Fruit fly (Drosophila melanogaster): ENCODE results near the gene CG4238.

CG4238 gene

DNA sequence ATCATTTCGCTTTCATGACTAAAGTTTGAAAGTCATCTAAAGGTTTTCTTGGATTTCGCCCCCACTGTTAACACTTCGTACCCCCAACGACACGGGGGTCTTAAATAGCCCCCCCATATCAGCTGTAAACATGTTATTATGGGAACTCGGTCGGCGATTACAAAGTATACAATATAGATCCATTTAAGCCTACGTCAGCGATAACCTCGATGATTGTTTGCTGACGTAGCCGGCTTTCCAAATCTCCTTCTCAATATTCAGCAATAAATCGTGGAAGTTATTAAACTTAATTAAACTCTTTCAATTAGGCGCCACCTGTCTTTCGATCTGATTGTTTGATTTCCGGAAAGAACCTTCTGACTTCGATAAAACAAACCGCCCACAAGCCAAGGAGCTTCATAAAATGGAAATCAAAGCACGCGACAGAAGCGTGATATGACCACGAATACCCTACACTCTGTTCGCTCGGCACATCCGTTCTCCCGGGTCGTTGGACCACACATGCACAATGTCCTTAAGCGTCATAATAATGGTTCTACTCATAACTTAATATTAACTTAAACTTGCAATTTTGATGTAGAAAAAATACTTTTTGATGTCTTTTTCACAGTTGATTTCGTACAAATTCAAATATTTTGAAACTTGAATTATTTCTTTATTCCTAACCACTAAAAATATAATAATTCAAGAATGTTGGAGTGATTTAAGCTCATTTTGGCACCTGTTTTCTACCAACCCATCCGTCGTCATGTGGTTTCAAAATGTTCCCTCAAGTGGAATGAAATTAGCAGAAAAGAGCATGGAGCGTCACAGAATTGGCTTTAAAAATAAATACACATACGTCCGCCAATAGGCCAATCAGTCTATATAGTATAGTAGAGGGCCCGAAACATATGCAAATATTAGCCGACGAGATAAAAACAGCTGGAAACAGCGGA lies 23.0 kb upstream of the CG4238 start:
- peak; percentile 18 for TF ChIP-seq CG17801 (GFP tag; optimal IDR thresholded peaks at IDR 0.05; ENCODE audit: partially characterized antibody)

DNA sequence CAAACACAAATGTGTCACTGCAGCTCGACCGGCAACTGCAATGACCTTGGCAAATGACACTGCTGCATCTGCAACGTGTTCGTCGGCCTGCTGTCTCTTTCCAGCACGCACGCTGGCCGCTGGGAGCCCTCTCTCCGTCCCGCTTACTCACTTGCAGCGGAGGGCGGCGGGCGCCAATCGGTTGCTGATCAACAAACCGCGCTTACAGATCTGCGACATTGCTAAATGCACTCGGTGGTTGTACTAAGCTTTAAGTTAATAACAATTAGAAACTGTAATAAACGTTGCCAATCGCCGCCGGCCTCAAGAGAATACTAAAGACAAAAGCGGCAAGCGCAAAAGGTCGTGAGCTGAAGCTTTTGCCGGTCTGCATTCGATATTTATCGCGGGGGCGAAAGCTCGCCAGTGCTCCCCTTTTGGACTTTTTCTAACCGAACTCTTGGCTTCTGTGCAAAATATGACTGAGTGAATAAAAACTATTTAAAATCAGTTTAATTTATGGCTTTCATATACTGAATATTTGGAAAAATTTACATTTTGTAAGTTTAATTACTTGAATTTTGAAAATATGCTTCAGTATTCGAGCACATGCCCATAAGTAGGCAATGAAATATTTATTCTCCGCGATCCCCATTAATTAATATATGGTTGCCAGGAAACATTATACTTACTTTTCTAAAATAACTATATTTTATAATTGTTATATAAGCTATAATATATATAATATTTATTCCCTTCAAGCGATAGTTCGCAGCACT lies 22.0 kb upstream of the CG4238 start, which contains the start of gene Got2:
TSS of gene Got2 (minus strand) at position 325 of the 758 bp plus-strand sequence.
- TF ChIP-seq CG17801 (GFP tag; optimal IDR thresholded peaks at IDR 0.05; ENCODE audit: partially characterized antibody) = peak; percentile 42

DNA sequence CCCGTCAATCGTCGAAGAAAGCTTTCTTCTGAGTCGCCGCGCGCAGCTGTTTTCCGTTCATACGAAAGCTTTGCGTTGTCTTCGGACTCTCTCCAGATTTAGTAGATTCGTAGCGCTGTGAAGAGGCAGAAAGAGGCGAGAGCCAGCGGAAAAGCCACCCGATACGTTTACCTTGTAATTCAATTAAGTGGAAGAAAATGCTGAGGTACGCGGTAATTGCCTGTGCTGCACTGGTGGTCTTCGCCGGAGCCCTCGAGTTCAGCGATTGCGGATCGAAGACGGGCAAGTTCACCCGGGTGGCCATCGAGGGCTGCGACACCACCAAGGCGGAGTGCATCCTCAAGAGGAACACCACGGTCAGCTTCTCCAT lies 21.5 kb upstream of the CG4238 start, which contains the start of gene Npc2a:
TSS of gene Npc2a (plus strand) at position 99 of the 370 bp plus-strand sequence.
- TF ChIP-seq CG17801 (GFP tag; optimal IDR thresholded peaks at IDR 0.05; ENCODE audit: partially characterized antibody) = peak; percentile 16

DNA sequence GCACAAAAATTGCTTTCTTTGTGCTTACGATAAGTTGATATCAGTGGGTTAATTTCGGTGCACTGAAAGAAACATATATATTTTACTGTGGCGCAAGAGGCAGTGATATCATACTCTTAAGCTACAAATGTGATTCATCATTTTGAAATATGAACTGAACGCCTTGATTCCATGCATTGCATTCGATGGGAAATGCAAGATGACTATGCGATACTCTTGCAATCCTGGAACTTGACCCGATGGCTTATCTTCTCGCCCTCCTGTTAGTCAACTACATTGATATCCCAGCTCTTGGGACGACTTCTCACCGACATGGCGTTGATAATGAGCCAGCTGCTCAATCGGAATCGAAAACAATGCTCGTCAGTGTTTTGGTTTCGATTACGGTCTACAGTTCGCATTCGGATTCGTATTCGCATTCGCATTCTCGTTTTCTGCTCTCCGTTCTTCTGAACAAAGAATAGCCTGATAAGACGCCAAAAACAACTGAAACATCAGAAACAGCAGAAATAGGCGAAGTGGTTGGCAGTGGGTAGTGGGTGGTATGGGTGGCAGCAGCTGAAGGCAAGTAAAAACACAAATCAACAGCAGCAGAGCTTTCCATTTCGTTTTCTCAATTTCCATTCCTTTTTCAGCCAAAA lies 20.3 kb upstream of the CG4238 start:
- peak; percentile 19 for TF ChIP-seq CG17801 (GFP tag; optimal IDR thresholded peaks at IDR 0.05; ENCODE audit: partially characterized antibody)

DNA sequence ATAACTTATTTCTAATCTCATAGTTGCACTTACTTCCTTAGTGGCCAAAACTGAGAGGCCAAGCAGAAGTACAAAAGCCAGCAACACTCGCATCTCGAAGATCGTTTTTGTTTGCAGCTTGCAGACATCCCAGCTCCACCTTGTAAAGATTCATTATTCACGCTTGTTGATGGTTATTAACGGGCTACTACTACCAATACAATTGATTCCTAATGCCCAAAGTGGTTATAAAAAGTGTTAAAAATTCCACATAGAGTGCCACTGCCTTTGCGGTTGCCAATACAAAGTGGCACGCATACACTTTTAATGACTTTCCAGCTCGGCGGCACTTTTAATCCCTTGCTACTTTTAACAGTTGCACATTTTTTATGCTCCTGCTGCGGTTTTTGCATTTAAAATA lies 17.6 kb upstream of the CG4238 start, which contains the start of gene Obp22a:
TSS of gene Obp22a (minus strand) at position 101 of the 400 bp plus-strand sequence.
- TF ChIP-seq CG17801 (GFP tag; optimal IDR thresholded peaks at IDR 0.05; ENCODE audit: partially characterized antibody) = no peak

DNA sequence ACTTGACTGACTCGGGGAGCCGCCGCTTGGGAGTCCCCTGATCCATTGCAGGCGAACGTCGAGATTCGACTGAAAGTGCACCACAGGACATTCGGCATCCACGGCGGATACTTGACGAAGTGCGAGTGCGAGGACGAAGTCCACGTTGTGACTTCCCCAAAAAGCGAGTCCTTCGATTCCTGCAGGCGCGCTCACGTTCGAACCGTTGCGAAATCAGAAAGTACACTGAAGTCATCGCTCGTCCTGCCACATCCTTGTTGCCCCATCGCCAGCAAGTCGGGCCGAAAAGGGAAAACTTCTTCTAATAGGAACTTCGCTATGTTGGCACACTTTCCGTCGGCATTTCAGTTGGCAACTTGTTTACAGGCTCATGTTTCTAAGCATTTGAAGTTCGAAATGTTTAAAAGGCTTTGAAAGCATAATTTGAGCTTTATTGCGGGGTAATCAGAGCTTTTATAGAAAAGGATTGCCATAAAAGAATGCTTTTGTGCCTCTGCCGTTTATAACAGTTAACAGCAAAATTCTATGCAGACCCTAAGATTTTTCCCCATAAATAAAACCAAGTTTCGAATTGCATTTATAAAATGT lies 3.5 kb upstream of the CG4238 start, which contains the start of gene CG33543:
TSS of gene CG33543 (minus strand) at position 232 of the 588 bp plus-strand sequence.
- no peak for TF ChIP-seq CG17801 (GFP tag; optimal IDR thresholded peaks at IDR 0.05; ENCODE audit: partially characterized antibody)

DNA sequence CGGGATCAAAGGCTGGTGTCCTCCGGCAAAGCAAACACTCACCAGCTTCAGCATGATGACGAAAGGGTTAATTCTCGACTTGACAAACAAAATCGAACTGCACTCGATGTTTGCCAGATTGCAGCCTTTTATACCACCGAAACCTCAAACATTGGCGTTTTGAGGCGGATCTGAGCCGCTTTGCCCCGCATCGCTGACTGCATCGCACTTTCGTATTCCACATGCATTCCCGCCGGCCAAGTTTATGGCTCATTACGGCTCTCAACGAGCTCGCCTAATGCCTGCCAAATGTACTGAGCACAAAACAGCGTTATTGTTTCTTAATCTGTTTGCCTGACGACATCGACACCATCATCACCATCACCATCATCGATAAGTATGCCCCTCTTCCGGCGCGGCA lies 2.6 kb upstream of the CG4238 start, which contains the start of gene CG15353:
TSS of gene CG15353 (minus strand) at position 101 of the 400 bp plus-strand sequence.
- TF ChIP-seq CG17801 (GFP tag; optimal IDR thresholded peaks at IDR 0.05; ENCODE audit: partially characterized antibody) = no peak

DNA sequence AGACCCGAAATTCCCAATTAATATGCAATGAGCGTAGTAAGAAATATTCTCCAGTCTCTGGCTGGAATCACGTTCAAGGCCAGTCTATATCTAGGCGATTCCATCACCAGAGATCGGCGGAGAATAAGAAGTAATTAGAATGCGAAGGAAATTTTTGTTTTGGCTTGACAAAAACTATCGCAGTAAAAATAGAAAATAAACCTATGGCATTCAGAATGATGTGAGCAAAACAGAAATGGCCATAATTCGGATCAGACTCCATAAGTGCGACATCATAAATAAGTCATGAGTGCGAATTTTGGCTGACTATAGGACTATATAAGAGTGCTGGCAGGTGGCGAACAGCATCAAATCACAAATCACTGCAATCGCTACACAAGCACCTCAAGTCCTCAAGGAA lies 1.5 kb upstream of the CG4238 start, which contains the start of gene Nplp4:
TSS of gene Nplp4 (plus strand) at position 301 of the 400 bp plus-strand sequence.
- TF ChIP-seq CG17801 (GFP tag; optimal IDR thresholded peaks at IDR 0.05; ENCODE audit: partially characterized antibody) = no peak

DNA sequence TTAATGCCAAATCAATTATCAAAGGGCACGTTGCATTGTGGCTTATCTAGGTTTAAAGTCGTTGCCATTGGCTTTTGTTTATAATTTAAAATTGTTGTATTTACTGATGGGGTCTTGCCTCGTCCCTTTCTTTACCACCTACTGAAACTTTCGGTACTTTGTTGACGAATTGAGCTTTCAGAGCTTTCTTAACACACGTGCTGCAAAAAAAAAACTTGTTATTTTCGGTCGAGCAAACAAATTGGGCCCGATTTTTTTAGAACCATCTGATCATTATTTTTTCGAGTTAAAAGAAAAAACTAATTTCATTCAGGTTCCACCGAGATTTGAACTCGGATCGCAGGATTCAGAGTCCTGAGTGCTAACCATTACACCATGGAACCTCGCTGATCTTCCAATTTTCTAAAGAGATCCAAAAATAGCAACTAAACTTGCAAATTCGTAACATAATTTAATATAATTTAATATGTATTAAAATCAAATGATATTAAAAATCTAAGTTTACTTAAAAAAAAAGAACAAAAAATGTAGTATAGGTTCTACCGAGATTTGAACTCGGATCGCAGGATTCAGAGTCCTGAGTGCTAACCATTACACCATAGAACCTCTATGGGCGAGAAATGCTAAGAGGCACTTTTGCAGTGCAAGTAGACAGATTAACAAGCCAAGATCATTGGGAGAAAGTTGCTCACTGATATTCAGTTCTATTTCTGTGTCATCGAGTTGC lies 839 bp downstream of the CG4238 start:
- no peak for TF ChIP-seq CG17801 (GFP tag; optimal IDR thresholded peaks at IDR 0.05; ENCODE audit: partially characterized antibody)

DNA sequence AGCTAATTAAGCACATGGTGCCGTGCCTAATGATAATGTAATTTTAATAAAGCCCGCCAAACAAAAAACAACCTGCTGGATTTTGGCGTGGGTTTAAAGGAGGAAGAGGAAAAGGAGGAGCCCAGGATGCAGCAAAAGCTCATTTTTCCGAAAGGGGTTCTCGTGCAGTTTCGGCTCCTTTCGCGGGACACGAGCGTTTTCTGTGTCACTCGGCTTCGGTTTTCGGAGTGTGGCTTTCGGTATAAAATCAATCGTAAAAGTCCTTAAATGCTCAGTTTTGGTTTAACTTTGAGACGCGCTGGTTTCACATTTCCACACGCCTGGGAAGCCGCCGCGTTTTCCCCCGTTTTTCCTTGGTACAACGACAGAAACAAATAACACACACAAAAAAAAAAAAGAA lies 1.8 kb downstream of the CG4238 start:
- TF ChIP-seq CG17801 (GFP tag; optimal IDR thresholded peaks at IDR 0.05; ENCODE audit: partially characterized antibody) = no peak

DNA sequence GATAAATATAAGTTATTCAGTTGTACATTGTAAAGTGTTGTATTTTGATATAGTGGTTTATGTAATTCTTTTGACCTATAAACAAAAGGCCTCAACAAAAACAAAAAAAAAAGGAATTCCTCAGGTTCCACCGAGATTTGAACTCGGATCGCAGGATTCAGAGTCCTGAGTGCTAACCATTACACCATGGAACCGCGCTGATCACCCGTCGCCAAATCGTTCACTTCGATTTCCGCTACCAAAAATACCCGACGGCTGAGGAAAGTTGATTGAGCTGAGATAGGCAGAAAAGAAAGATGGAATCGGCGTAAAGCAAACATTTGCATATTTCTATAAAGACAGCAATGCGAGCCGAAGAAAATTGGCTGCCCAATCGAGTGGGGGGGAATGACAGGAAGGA lies 3.4 kb downstream of the CG4238 start:
- TF ChIP-seq CG17801 (GFP tag; optimal IDR thresholded peaks at IDR 0.05; ENCODE audit: partially characterized antibody) = no peak

DNA sequence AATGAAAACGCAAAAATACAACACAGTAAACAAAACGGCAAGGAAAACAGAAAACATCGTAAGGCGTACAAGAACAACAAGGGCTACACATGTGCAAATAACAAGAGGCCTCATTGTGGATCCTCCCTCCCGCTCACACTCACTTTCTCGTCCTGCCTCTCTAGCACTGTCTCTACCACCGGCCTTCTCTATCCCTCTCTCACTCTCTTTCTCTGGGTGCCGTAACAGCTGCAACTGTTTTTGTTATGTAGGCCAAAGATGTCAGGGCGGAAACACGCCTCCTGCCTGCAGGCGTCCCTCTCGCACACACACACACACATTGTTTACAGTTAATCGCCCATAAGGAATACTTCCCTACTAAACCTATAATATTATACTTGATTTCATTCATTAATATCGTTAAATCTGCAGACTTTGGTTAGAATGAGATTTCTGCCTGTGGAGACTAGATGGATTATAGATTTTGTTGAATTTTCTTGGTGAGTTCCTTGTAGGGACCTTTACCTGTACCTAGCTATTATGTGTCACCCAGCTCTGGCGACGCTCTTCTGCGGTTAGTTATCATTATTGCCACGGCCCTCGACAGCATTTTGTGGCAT lies 4.3 kb downstream of the CG4238 start:
- no peak for TF ChIP-seq CG17801 (GFP tag; optimal IDR thresholded peaks at IDR 0.05; ENCODE audit: partially characterized antibody)

DNA sequence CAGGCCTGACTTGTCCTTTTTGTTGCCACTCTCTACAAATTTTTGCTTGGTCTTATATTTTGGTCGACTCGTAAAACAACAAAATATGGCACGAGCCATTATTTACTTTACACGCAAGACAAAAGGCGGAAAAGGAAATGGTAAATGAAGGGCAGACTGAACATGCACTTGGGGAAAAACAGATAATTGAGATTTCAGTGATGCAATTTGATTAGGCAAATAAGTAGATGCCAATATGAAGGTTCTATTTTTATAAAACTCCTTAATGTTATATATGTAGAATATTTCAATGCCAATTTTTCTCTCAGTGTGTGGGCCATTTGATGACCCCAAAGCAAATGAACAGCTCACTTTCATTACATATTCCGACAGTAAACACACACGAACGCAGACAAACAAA lies 5.5 kb downstream of the CG4238 start:
- no peak for TF ChIP-seq CG17801 (GFP tag; optimal IDR thresholded peaks at IDR 0.05; ENCODE audit: partially characterized antibody)
